Fruit fly (Drosophila melanogaster) whole organism, prepupa: Measurements from ENCODE around the gene CG32295.
A peak's percentile ranks its signal among the peaks of the same experiment; 100 is the strongest.

Experiments used
- Blimp-1 ChIP-seq: fragments of 200-800 bp; sonication (Bioruptor generic); optimal IDR thresholded peaks from 3 replicates; lab custom pipeline; 2017; ENCODE audit warnings: missing biosample characterization, missing genetic modification characterization, mild to moderate bottlenecking, moderate library complexity, missing genetic modification reagents
- CG10631 ChIP-seq: fragments of 200-800 bp; sonication (Bioruptor generic); optimal IDR thresholded peaks from 2 replicates; lab custom pipeline; 2016; ENCODE audit warnings: missing biosample characterization, missing genetic modification characterization
- CG10669 ChIP-seq: fragments of 200-800 bp; sonication (Bioruptor generic); optimal IDR thresholded peaks from 3 replicates; lab custom pipeline; 2018; ENCODE audit warnings: missing biosample characterization, mild to moderate bottlenecking, missing genetic modification characterization, moderate library complexity
- CG11762 ChIP-seq: fragments of 200-800 bp; sonication (Bioruptor generic); optimal IDR thresholded peaks from 3 replicates; lab custom pipeline; 2016; ENCODE audit warnings: missing biosample characterization, missing genetic modification characterization; ENCODE audit not compliant: insufficient read depth
- CG11902 ChIP-seq: fragments of 200-800 bp; sonication (Bioruptor generic); optimal IDR thresholded peaks from 3 replicates; lab custom pipeline; 2016; ENCODE audit warnings: missing biosample characterization, missing genetic modification characterization
- CG3032 ChIP-seq: fragments of 200-800 bp; optimal IDR thresholded peaks from 2 replicates; lab custom pipeline; 2019; ENCODE audit warnings: missing biosample characterization, mild to moderate bottlenecking, missing genetic modification characterization, moderate library complexity
- CG31627 ChIP-seq: fragments of 200-800 bp; sonication (Bioruptor generic); optimal IDR thresholded peaks from 3 replicates; lab custom pipeline; 2016; ENCODE audit warnings: missing biosample characterization, missing genetic modification characterization
- CG3919 ChIP-seq: fragments of 200-800 bp; sonication (Bioruptor generic); optimal IDR thresholded peaks from 3 replicates; lab custom pipeline; 2016; ENCODE audit warnings: missing biosample characterization, missing genetic modification characterization
- CG4318 ChIP-seq: fragments of 200-800 bp; sonication (Bioruptor generic); optimal IDR thresholded peaks from 3 replicates; lab custom pipeline; 2017; ENCODE audit warnings: missing biosample characterization, mild to moderate bottlenecking, missing genetic modification characterization
- CG6163 ChIP-seq: fragments of 200-800 bp; sonication (Bioruptor generic); IDR thresholded peaks from 3 replicates; pipeline ENCODE4 v1.3.6; 2022; ENCODE audit warnings: missing biosample characterization, missing genetic modification characterization
- CG6276 ChIP-seq: fragments of 200-800 bp; sonication (Bioruptor generic); optimal IDR thresholded peaks from 2 replicates; lab custom pipeline; 2017; ENCODE audit warnings: missing biosample characterization, mild to moderate bottlenecking, missing genetic modification characterization
- CG6792 ChIP-seq: fragments of 200-800 bp; sonication (Bioruptor generic); optimal IDR thresholded peaks from 3 replicates; lab custom pipeline; 2016; ENCODE audit warnings: missing biosample characterization, missing genetic modification characterization
- CG6808 ChIP-seq: fragments of 200-800 bp; sonication (Bioruptor generic); optimal IDR thresholded peaks from 3 replicates; lab custom pipeline; 2017; ENCODE audit warnings: missing biosample characterization, missing genetic modification characterization, mild to moderate bottlenecking, moderate library complexity, missing genetic modification reagents
- CG6854 ChIP-seq: fragments of 200-800 bp; sonication (Bioruptor generic); optimal IDR thresholded peaks from 2 replicates; lab custom pipeline; 2017; ENCODE audit warnings: missing biosample characterization, mild to moderate bottlenecking, missing genetic modification characterization
- CG7368 ChIP-seq: fragments of 200-800 bp; sonication (Bioruptor generic); optimal IDR thresholded peaks from 3 replicates; lab custom pipeline; 2016; ENCODE audit warnings: missing biosample characterization, missing genetic modification characterization
- CG8319 ChIP-seq: fragments of 200-800 bp; sonication (Bioruptor generic); optimal IDR thresholded peaks from 3 replicates; lab custom pipeline; 2016; ENCODE audit warnings: missing biosample characterization, missing genetic modification characterization
- CG9139 ChIP-seq: fragments of 200-800 bp; sonication (Bioruptor generic); optimal IDR thresholded peaks from 3 replicates; lab custom pipeline; 2017; ENCODE audit warnings: missing biosample characterization, mild to moderate bottlenecking, missing genetic modification characterization
- Eip75B ChIP-seq: fragments of 200-800 bp; sonication (Bioruptor generic); optimal IDR thresholded peaks from 3 replicates; lab custom pipeline; 2016; ENCODE audit warnings: missing biosample characterization, missing genetic modification characterization
- Eip78C ChIP-seq: fragments of 200-800 bp; sonication (Bioruptor generic); peaks from one replicate; lab custom pipeline; 2016; ENCODE audit warnings: missing biosample characterization, missing genetic modification characterization
- Eip93F ChIP-seq: fragments of 200-800 bp; sonication (Bioruptor generic); optimal IDR thresholded peaks from 2 replicates; lab custom pipeline; 2016; ENCODE audit warnings: missing biosample characterization, mild to moderate bottlenecking, missing genetic modification characterization
- Ets96B ChIP-seq: fragments of 200-800 bp; optimal IDR thresholded peaks from 2 replicates; lab custom pipeline; 2019; ENCODE audit warnings: missing biosample characterization, mild to moderate bottlenecking, missing genetic modification characterization, moderate library complexity
- Gug ChIP-seq: fragments of 200-800 bp; sonication (Bioruptor generic); IDR thresholded peaks from 2 replicates; pipeline ENCODE4 v1.3.6; 2022; ENCODE audit warnings: missing biosample characterization, missing genetic modification characterization
- Hr39 ChIP-seq: fragments of 200-800 bp; sonication (Bioruptor generic); optimal IDR thresholded peaks from 2 replicates; lab custom pipeline; 2016; ENCODE audit warnings: missing biosample characterization, missing genetic modification characterization
- Hr4 ChIP-seq: fragments of 200-800 bp; sonication (Bioruptor generic); optimal IDR thresholded peaks from 3 replicates; lab custom pipeline; 2016; ENCODE audit warnings: missing biosample characterization, missing genetic modification characterization
- Lpt ChIP-seq: fragments of 200-800 bp; sonication (Bioruptor generic); optimal IDR thresholded peaks from 3 replicates; lab custom pipeline; 2016; ENCODE audit warnings: missing biosample characterization, missing genetic modification characterization
- Met ChIP-seq: fragments of 200-800 bp; sonication (Bioruptor generic); optimal IDR thresholded peaks from 3 replicates; lab custom pipeline; 2016; ENCODE audit warnings: missing biosample characterization, missing genetic modification characterization
- Smox ChIP-seq: fragments of 200-800 bp; sonication (Bioruptor generic); optimal IDR thresholded peaks from 3 replicates; lab custom pipeline; 2016; ENCODE audit warnings: missing biosample characterization, missing genetic modification characterization
- Sox14 ChIP-seq: fragments of 200-800 bp; sonication (Bioruptor generic); optimal IDR thresholded peaks from 3 replicates; lab custom pipeline; 2016; ENCODE audit warnings: missing biosample characterization, missing genetic modification characterization
- Sox15 ChIP-seq: fragments of 200-800 bp; sonication (Bioruptor generic); optimal IDR thresholded peaks from 3 replicates; lab custom pipeline; 2016; ENCODE audit warnings: missing biosample characterization, missing genetic modification characterization
- acj6 ChIP-seq: fragments of 200-800 bp; sonication (Bioruptor generic); optimal IDR thresholded peaks from 3 replicates; lab custom pipeline; 2016; ENCODE audit warnings: missing biosample characterization, missing genetic modification characterization
- dac ChIP-seq: fragments of 200-800 bp; sonication (Bioruptor generic); optimal IDR thresholded peaks from 2 replicates; lab custom pipeline; 2017; ENCODE audit warnings: missing biosample characterization, mild to moderate bottlenecking, missing genetic modification characterization
- dsx ChIP-seq: fragments of 200-800 bp; optimal IDR thresholded peaks from 3 replicates; lab custom pipeline; 2019; ENCODE audit warnings: missing biosample characterization, mild to moderate bottlenecking, missing genetic modification characterization, moderate library complexity; ENCODE audit not compliant: poor library complexity, severe bottlenecking
- eg ChIP-seq: fragments of 200-800 bp; sonication (Bioruptor generic); IDR thresholded peaks from 3 replicates; pipeline ENCODE4 v1.3.6; 2022; ENCODE audit warnings: missing biosample characterization, missing genetic modification characterization
- fkh ChIP-seq: fragments of 200-800 bp; sonication (Bioruptor generic); optimal IDR thresholded peaks from 3 replicates; lab custom pipeline; 2017; ENCODE audit warnings: missing biosample characterization, mild to moderate bottlenecking, missing genetic modification characterization, moderate library complexity
- lz ChIP-seq: fragments of 200-800 bp; sonication (Bioruptor generic); optimal IDR thresholded peaks from 3 replicates; lab custom pipeline; 2016; ENCODE audit warnings: missing biosample characterization, missing genetic modification characterization
- salr ChIP-seq, 2 experiments: fragments of 200-800 bp; sonication (Bioruptor generic); optimal IDR thresholded peaks; 3 replicates each; lab custom pipeline; 2016 to 2018; ENCODE audit warnings: missing biosample characterization in 2 of 2, missing genetic modification characterization in 2 of 2, mild to moderate bottlenecking in 1 of 2
- spab ChIP-seq: fragments of 200-800 bp; sonication (Bioruptor generic); optimal IDR thresholded peaks from 2 replicates; lab custom pipeline; 2017; ENCODE audit warnings: missing biosample characterization, mild to moderate bottlenecking, missing genetic modification characterization, missing genetic modification reagents
- ss ChIP-seq, 2 experiments: fragments of 200-800 bp; sonication (Bioruptor generic); optimal IDR thresholded peaks; 2 replicates in 1 of 2; 3 replicates in 1 of 2; lab custom pipeline; 2017 to 2018; ENCODE audit warnings: mild to moderate bottlenecking in 2 of 2, missing biosample characterization in 2 of 2, missing genetic modification characterization in 2 of 2, moderate library complexity in 1 of 2
- svp ChIP-seq: fragments of 200-800 bp; sonication (Bioruptor generic); peaks from one replicate; lab custom pipeline; 2016; ENCODE audit warnings: missing biosample characterization, missing genetic modification characterization
- topi ChIP-seq: fragments of 200-800 bp; sonication (Bioruptor generic); optimal IDR thresholded peaks from 3 replicates; lab custom pipeline; 2016; ENCODE audit warnings: missing biosample characterization, missing genetic modification characterization
- vri ChIP-seq: fragments of 200-800 bp; sonication (Bioruptor generic); optimal IDR thresholded peaks from 3 replicates; lab custom pipeline; 2016; ENCODE audit warnings: missing biosample characterization, mild to moderate bottlenecking, missing genetic modification characterization

Gene CG32295

dm6 chr3L:2494183-2494541 is 32.6 kb downstream of the CG32295 start (continued):
- TF ChIP-seq spab (peak; percentile 82), lz (GFP tag; lab: Kevin White, UChicago) (peak; percentile 91), Blimp-1 (GFP tag; lab: Kevin White, UChicago) (peak; percentile 88), Hr39 (GFP tag; lab: Kevin White, UChicago) (peak; percentile 87), CG8319 (GFP tag; lab: Kevin White, UChicago) (peak; percentile 70), Smox (GFP tag; lab: Kevin White, UChicago) (peak; percentile 90), CG11902 (GFP tag; lab: Kevin White, UChicago) (peak; percentile 82), Gug (GFP tag; lab: Robert Waterston, UW) (peak; percentile 83), CG9139 (peak; percentile 87), Hr4 (GFP tag; lab: Kevin White, UChicago) (peak; percentile 76), Eip75B (peak; percentile 91), eg (GFP tag; lab: Robert Waterston, UW) (peak; percentile 90), CG3919 (GFP tag; lab: Kevin White, UChicago) (peak; percentile 94), Met (GFP tag; lab: Kevin White, UChicago) (peak; percentile 89), CG31627 (GFP tag; lab: Kevin White, UChicago) (peak; percentile 86), fkh (GFP tag; lab: Kevin White, UChicago) (peak; percentile 67), CG6163 (GFP tag; lab: Robert Waterston, UW) (peak; percentile 95), vri (GFP tag; lab: Kevin White, UChicago) (peak; percentile 93), acj6 (peak; percentile 83), CG11762 (GFP tag; lab: Kevin White, UChicago) (peak; percentile 87), CG10669 (GFP tag; lab: Kevin White, UChicago) (peak; percentile 91), Sox14 (GFP tag; lab: Kevin White, UChicago) (peak; percentile 86), svp (GFP tag; lab: Kevin White, UChicago) (peak; percentile 98), CG4318 (GFP tag; lab: Kevin White, UChicago) (peak; percentile 65), Sox15 (peak; percentile 78), CG6854 (GFP tag; lab: Kevin White, UChicago) (peak; percentile 92)

dm6 chr3L:2493517-2494182 is 33.1 kb downstream of the CG32295 start:
- TF ChIP-seq Eip93F (peak; percentile 12), fkh (GFP tag; lab: Kevin White, UChicago) (peak; percentile 76), vri (GFP tag; lab: Kevin White, UChicago) (peak; percentile 38), Blimp-1 (GFP tag; lab: Kevin White, UChicago) (peak; percentile 19), Sox14 (GFP tag; lab: Kevin White, UChicago) (peak; percentile 42), salr (GFP tag; optimal IDR thresholded peaks at IDR 0.05; lab: Kevin White, UChicago) (no peak)

dm6 chr3L:2490752-2491151 is 36.0 kb downstream of the CG32295 start:
- TF ChIP-seq Hr39 (GFP tag; lab: Kevin White, UChicago) (no peak), CG6854 (GFP tag; lab: Kevin White, UChicago) (peak; percentile 12), Eip78C (GFP tag; lab: Kevin White, UChicago) (peak; percentile 62), fkh (GFP tag; lab: Kevin White, UChicago) (peak; percentile 6), Sox14 (GFP tag; lab: Kevin White, UChicago) (no peak), ss (GFP tag; optimal IDR thresholded peaks at IDR 0.05; lab: Kevin White, UChicago) (peak; percentile 5 to 55), CG6808 (GFP tag; lab: Kevin White, UChicago) (peak; percentile 50), vri (GFP tag; lab: Kevin White, UChicago) (peak; percentile 84), CG9139 (peak; percentile 43)

DNA sequence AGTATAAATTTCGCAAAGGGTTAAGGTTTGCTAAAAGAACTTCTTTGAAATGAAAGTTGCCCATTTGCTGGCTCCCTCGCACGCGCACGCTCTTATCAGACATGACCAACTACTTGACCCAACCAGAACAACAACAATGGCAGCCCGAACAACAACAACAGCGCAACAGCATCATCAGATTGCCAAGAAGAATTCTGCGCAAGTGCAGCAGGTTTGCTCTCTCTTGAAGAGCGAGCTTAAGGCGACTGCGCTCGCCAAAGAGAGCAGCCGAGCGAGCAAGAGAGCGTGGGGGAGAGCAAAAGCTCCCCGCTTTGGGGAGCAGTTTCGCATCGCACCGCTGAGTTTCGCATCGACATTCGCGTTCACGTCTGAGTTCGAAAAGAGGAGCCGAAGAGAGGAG is 36.9 kb downstream of the CG32295 start:
- no peak for TF ChIP-seq CG10669 (GFP tag; lab: Kevin White, UChicago)
- TF ChIP-seq ss (GFP tag; optimal IDR thresholded peaks at IDR 0.05; lab: Kevin White, UChicago) = peak; percentile 24 to 65
- TF ChIP-seq eg (GFP tag; lab: Robert Waterston, UW) = peak; percentile 63
- no peak for TF ChIP-seq CG10631 (GFP tag; lab: Kevin White, UChicago)
- TF ChIP-seq Lpt (GFP tag; lab: Kevin White, UChicago) = no peak
- no peak for TF ChIP-seq CG4318 (GFP tag; lab: Kevin White, UChicago)
- peak; percentile 62 for TF ChIP-seq dsx (GFP tag; lab: Kevin White, UChicago)
- peak; percentile 13 for TF ChIP-seq topi
- TF ChIP-seq Ets96B (tag; lab: Kevin White, UChicago) = no peak
- no peak for TF ChIP-seq Eip93F
- peak; percentile 60; the same call in 2 of the 3 replicates for TF ChIP-seq CG6163 (GFP tag; lab: Robert Waterston, UW)
- no peak for TF ChIP-seq CG6792 (GFP tag; lab: Kevin White, UChicago)
- no peak for TF ChIP-seq CG6276 (GFP tag; lab: Kevin White, UChicago)
- no peak for TF ChIP-seq dac (GFP tag; lab: Kevin White, UChicago)
- no peak for TF ChIP-seq CG31627 (GFP tag; lab: Kevin White, UChicago)
- peak; percentile 80 for TF ChIP-seq svp (GFP tag; lab: Kevin White, UChicago)
- TF ChIP-seq CG11762 (GFP tag; lab: Kevin White, UChicago) = no peak
- TF ChIP-seq salr (GFP tag; optimal IDR thresholded peaks at IDR 0.05; lab: Kevin White, UChicago) = no peak
- no peak for TF ChIP-seq acj6
- TF ChIP-seq CG3032 (tag; lab: Kevin White, UChicago) = no peak
- no peak for TF ChIP-seq Sox14 (GFP tag; lab: Kevin White, UChicago)
- TF ChIP-seq CG7368 (GFP tag; lab: Kevin White, UChicago) = no peak
- TF ChIP-seq Hr4 (GFP tag; lab: Kevin White, UChicago) = no peak
